Worm (Caenorhabditis elegans) whole organism, L4 larva: Measurements from ENCODE around the gene cdh-1.

Experiments used
- F10B5.3 ChIP-seq: sonication (generic microtip); optimal IDR thresholded peaks from 2 replicates; lab custom pipeline; 2016; ENCODE audit warnings: mild to moderate bottlenecking, missing genetic modification characterization, missing compliant biosample characterization
- F26F4.8 ChIP-seq: fragments of 200-800 bp; sonication (Bioruptor generic); conservative IDR thresholded peaks from 2 replicates; pipeline ENCODE4 v1.3.6; 2022; ENCODE audit warnings: missing genetic modification characterization, missing compliant biosample characterization
- F37D6.2 ChIP-seq: sonication (generic microtip); optimal IDR thresholded peaks from 2 replicates; lab custom pipeline; 2016; ENCODE audit warnings: mild to moderate bottlenecking, missing genetic modification characterization, missing compliant biosample characterization
- F44E2.7 ChIP-seq: fragments of 200-800 bp; sonication (Bioruptor generic); IDR thresholded peaks from 2 replicates; pipeline ENCODE4 v2.1.2; 2022; ENCODE audit warnings: missing genetic modification characterization, missing compliant biosample characterization
- R02D3.7 ChIP-seq: fragments of 150-350 bp; sonication (generic microtip); optimal IDR thresholded peaks from 3 replicates; lab custom pipeline; 2014; ENCODE audit warnings: missing biosample characterization, missing genetic modification characterization
- T20F7.1 ChIP-seq: fragments of 200-800 bp; sonication (Bioruptor generic); optimal IDR thresholded peaks from 2 replicates; lab custom pipeline; 2018; ENCODE audit warnings: mild to moderate bottlenecking, missing genetic modification characterization, missing compliant biosample characterization
- Y48G9A.11 ChIP-seq: fragments of 200-800 bp; sonication (Bioruptor generic); IDR thresholded peaks from 2 replicates; pipeline ENCODE4 v1.3.6; 2022; ENCODE audit warnings: missing genetic modification reagents, missing genetic modification characterization, missing compliant biosample characterization
- Y75B8A.6 ChIP-seq: fragments of 200-800 bp; sonication (Bioruptor generic); IDR thresholded peaks from 2 replicates; pipeline ENCODE4 v1.3.6; 2022; ENCODE audit warnings: missing genetic modification reagents, missing genetic modification characterization, missing compliant biosample characterization
- ZK337.2 ChIP-seq: fragments of 200-800 bp; sonication (Bioruptor generic); IDR thresholded peaks from 2 replicates; pipeline ENCODE4 v1.3.6; 2022; ENCODE audit warnings: missing genetic modification reagents, missing genetic modification characterization, missing compliant biosample characterization
- aly-2 ChIP-seq: sonication (generic microtip); optimal IDR thresholded peaks from 2 replicates; lab custom pipeline; 2018; ENCODE audit warnings: missing biosample characterization, missing genetic modification characterization
- ama-1 ChIP-seq: fragments of 150-350 bp; optimal IDR thresholded peaks from 2 replicates; lab custom pipeline; 2014; ENCODE audit warnings: inconsistent platforms, mixed read lengths
- arid-1 ChIP-seq: fragments of 200-800 bp; sonication (Bioruptor generic); conservative IDR thresholded peaks from 2 replicates; pipeline ENCODE4 v1.3.6; 2022; ENCODE audit warnings: missing genetic modification reagents, missing genetic modification characterization, missing compliant biosample characterization
- ceh-20 ChIP-seq: fragments of 200-800 bp; sonication (Bioruptor generic); IDR thresholded peaks from 2 replicates; pipeline ENCODE4 v1.3.6; 2022; ENCODE audit warnings: missing genetic modification reagents, missing genetic modification characterization, missing compliant biosample characterization
- ceh-32 ChIP-seq: sonication (generic microtip); optimal IDR thresholded peaks from 2 replicates; lab custom pipeline; 2016; ENCODE audit warnings: mild to moderate bottlenecking, missing genetic modification characterization, missing compliant biosample characterization; ENCODE audit not compliant: poor library complexity
- ceh-44 ChIP-seq: fragments of 200-800 bp; sonication (Bioruptor generic); IDR thresholded peaks from 2 replicates; pipeline ENCODE4 v1.3.6; 2022; ENCODE audit warnings: missing genetic modification reagents, missing genetic modification characterization, missing compliant biosample characterization
- cey-2 ChIP-seq: sonication (generic microtip); optimal IDR thresholded peaks from 3 replicates; lab custom pipeline; 2017; ENCODE audit warnings: missing genetic modification characterization, mild to moderate bottlenecking, missing compliant biosample characterization, antibody characterized with exemption, borderline replicate concordance; ENCODE audit not compliant: insufficient read depth
- ctbp-1 ChIP-seq: fragments of 200-800 bp; sonication (Bioruptor generic); IDR thresholded peaks from 2 replicates; pipeline ENCODE4 v1.3.6; 2022; ENCODE audit warnings: missing genetic modification reagents, missing genetic modification characterization, missing compliant biosample characterization
- daf-12 ChIP-seq: fragments of 150-350 bp; optimal IDR thresholded peaks from 2 replicates; lab custom pipeline; 2014; ENCODE audit warnings: missing biosample characterization, missing genetic modification reagents, missing genetic modification characterization
- dmd-6 ChIP-seq: fragments of 200-800 bp; sonication (Bioruptor generic); IDR thresholded peaks from 2 replicates; pipeline ENCODE4 v1.3.6; 2022; ENCODE audit warnings: missing genetic modification reagents, missing genetic modification characterization, missing compliant biosample characterization
- dmd-8 ChIP-seq: fragments of 200-800 bp; sonication (Bioruptor generic); IDR thresholded peaks from 2 replicates; pipeline ENCODE4 v1.3.6; 2022; ENCODE audit warnings: missing genetic modification characterization, missing compliant biosample characterization
- dmd-9 ChIP-seq: fragments of 200-800 bp; sonication (Bioruptor generic); IDR thresholded peaks from 2 replicates; pipeline ENCODE4 v1.3.6; 2022; ENCODE audit warnings: missing genetic modification reagents, missing genetic modification characterization, missing compliant biosample characterization
- dpl-1 ChIP-seq: fragments of 150-350 bp; optimal IDR thresholded peaks from 2 replicates; lab custom pipeline; 2014; ENCODE audit warnings: missing biosample characterization, missing genetic modification reagents, missing genetic modification characterization
- dve-1 ChIP-seq: sonication (generic microtip); optimal IDR thresholded peaks from 2 replicates; lab custom pipeline; 2017; ENCODE audit warnings: antibody characterized with exemption, mild to moderate bottlenecking, missing genetic modification characterization, missing compliant biosample characterization; ENCODE audit not compliant: insufficient read depth
- egl-27 ChIP-seq: sonication (generic microtip); optimal IDR thresholded peaks from 3 replicates; lab custom pipeline; 2017; ENCODE audit warnings: missing biosample characterization, missing genetic modification reagents, missing genetic modification characterization
- fkh-10 ChIP-seq: fragments of 150-350 bp; optimal IDR thresholded peaks from 2 replicates; lab custom pipeline; 2014; ENCODE audit warnings: missing biosample characterization, missing genetic modification reagents, missing genetic modification characterization
- fos-1 ChIP-seq: fragments of 150-350 bp; optimal IDR thresholded peaks from 2 replicates; lab custom pipeline; 2014; ENCODE audit warnings: missing biosample characterization, missing genetic modification characterization
- hlh-11 ChIP-seq: fragments of 200-800 bp; sonication (Bioruptor generic); optimal IDR thresholded peaks from 2 replicates; lab custom pipeline; 2018; ENCODE audit warnings: mild to moderate bottlenecking, missing genetic modification characterization, missing compliant biosample characterization
- hmg-1.1 ChIP-seq: fragments of 200-800 bp; sonication (Bioruptor generic); IDR thresholded peaks from 2 replicates; pipeline ENCODE4 v1.3.6; 2022; ENCODE audit warnings: missing genetic modification reagents, missing genetic modification characterization, missing compliant biosample characterization
- lim-7 ChIP-seq: fragments of 200-800 bp; sonication (Bioruptor generic); IDR thresholded peaks from 2 replicates; pipeline ENCODE4 v1.3.6; 2022; ENCODE audit warnings: missing genetic modification characterization, missing compliant biosample characterization
- lin-13 ChIP-seq: fragments of 150-350 bp; optimal IDR thresholded peaks from 2 replicates; lab custom pipeline; 2014; ENCODE audit warnings: missing biosample characterization, missing genetic modification reagents, missing genetic modification characterization
- lir-3 ChIP-seq: sonication (generic microtip); optimal IDR thresholded peaks from 2 replicates; lab custom pipeline; 2016; ENCODE audit warnings: mild to moderate bottlenecking, missing genetic modification characterization, missing compliant biosample characterization
- mdt-29 ChIP-seq: fragments of 200-800 bp; sonication (Bioruptor generic); IDR thresholded peaks from 2 replicates; pipeline ENCODE4 v1.3.6; 2022; ENCODE audit warnings: missing genetic modification reagents, missing genetic modification characterization, missing compliant biosample characterization
- mes-2 ChIP-seq: sonication (generic microtip); optimal IDR thresholded peaks from 2 replicates; lab custom pipeline; 2016; ENCODE audit warnings: missing genotype, mild to moderate bottlenecking, missing genetic modification characterization, missing compliant biosample characterization; ENCODE audit not compliant: poor library complexity, severe bottlenecking
- mxl-2 ChIP-seq: fragments of 200-800 bp; sonication (Bioruptor generic); conservative IDR thresholded peaks from 2 replicates; pipeline ENCODE4 v1.3.6; 2022; ENCODE audit warnings: missing genetic modification reagents, missing genetic modification characterization, missing compliant biosample characterization
- nhr-10 ChIP-seq: fragments of 150-350 bp; optimal IDR thresholded peaks from 2 replicates; lab custom pipeline; 2014; ENCODE audit warnings: missing biosample characterization, missing genetic modification characterization
- nhr-48 ChIP-seq: sonication (generic microtip); optimal IDR thresholded peaks from 2 replicates; lab custom pipeline; 2016; ENCODE audit warnings: mild to moderate bottlenecking, missing genetic modification characterization, missing compliant biosample characterization
- nhr-76 ChIP-seq: fragments of 150-350 bp; optimal IDR thresholded peaks from 2 replicates; lab custom pipeline; 2014; ENCODE audit warnings: missing biosample characterization, missing genetic modification characterization
- nhr-77 ChIP-seq: fragments of 150-350 bp; optimal IDR thresholded peaks from 2 replicates; lab custom pipeline; 2014; ENCODE audit warnings: missing biosample characterization, missing genetic modification characterization
- php-3 ChIP-seq: fragments of 200-800 bp; sonication (Bioruptor generic); IDR thresholded peaks from 2 replicates; pipeline ENCODE4 v1.3.6; 2022; ENCODE audit warnings: missing genetic modification reagents, missing genetic modification characterization, missing compliant biosample characterization
- pqm-1 ChIP-seq: sonication (generic microtip); optimal IDR thresholded peaks from 2 replicates; lab custom pipeline; 2017; ENCODE audit warnings: missing biosample characterization, missing genetic modification characterization
- saeg-2 ChIP-seq: fragments of 200-800 bp; sonication (Bioruptor generic); IDR thresholded peaks from 2 replicates; pipeline ENCODE4 v1.3.6; 2022; ENCODE audit warnings: missing genetic modification reagents, missing genetic modification characterization, missing compliant biosample characterization
- sdz-12 ChIP-seq: fragments of 200-800 bp; sonication (Bioruptor generic); optimal IDR thresholded peaks from 2 replicates; lab custom pipeline; 2018; ENCODE audit warnings: mild to moderate bottlenecking, missing genetic modification characterization, missing compliant biosample characterization
- snpc-1.2 ChIP-seq: fragments of 200-800 bp; sonication (Bioruptor generic); IDR thresholded peaks from 2 replicates; pipeline ENCODE4 v1.3.6; 2022; ENCODE audit warnings: missing genetic modification reagents, missing genetic modification characterization, missing compliant biosample characterization
- snpc-4 ChIP-seq: fragments of 150-350 bp; optimal IDR thresholded peaks from 2 replicates; lab custom pipeline; 2014; ENCODE audit warnings: missing biosample characterization, missing genetic modification characterization
- spr-3 ChIP-seq: fragments of 200-800 bp; sonication (Bioruptor generic); optimal IDR thresholded peaks from 2 replicates; lab custom pipeline; 2018; ENCODE audit warnings: mild to moderate bottlenecking, missing genetic modification characterization, missing compliant biosample characterization
- tag-97 ChIP-seq: fragments of 200-800 bp; sonication (Bioruptor generic); IDR thresholded peaks from 2 replicates; pipeline ENCODE4 v1.3.6; 2022; ENCODE audit warnings: missing genetic modification characterization, missing compliant biosample characterization
- unc-130 ChIP-seq: sonication (generic microtip); optimal IDR thresholded peaks from 2 replicates; lab custom pipeline; 2016; ENCODE audit warnings: missing genetic modification reagents, missing genetic modification characterization, missing compliant biosample characterization
- unc-39 ChIP-seq: sonication (generic microtip); optimal IDR thresholded peaks from 2 replicates; lab custom pipeline; 2017; ENCODE audit warnings: missing biosample characterization, missing genetic modification characterization
- unc-62 ChIP-seq, 3 experiments: fragments of 150-350 bp in 1 of 3; sonication (generic microtip); optimal IDR thresholded peaks in 2 of 3; peaks in 1 of 3; 1 replicate in 1 of 3; 2 replicates in 2 of 3; lab custom pipeline; 2014 to 2017; ENCODE audit warnings: missing biosample characterization in 3 of 3, missing genetic modification characterization in 3 of 3, missing genetic modification reagents in 3 of 3, missing genotype in 1 of 3
- vab-7 ChIP-seq: fragments of 200-800 bp; sonication (Bioruptor generic); IDR thresholded peaks from 2 replicates; pipeline ENCODE4 v1.3.6; 2022; ENCODE audit warnings: missing genetic modification reagents, missing genetic modification characterization, missing compliant biosample characterization
- zfp-3 ChIP-seq: fragments of 200-800 bp; sonication (Bioruptor generic); conservative IDR thresholded peaks from 2 replicates; pipeline ENCODE4 v1.3.6; 2022; ENCODE audit warnings: missing genetic modification reagents, missing genetic modification characterization, missing compliant biosample characterization

cdh-1 gene

ce11 chrIII:2871817-2872216 is 38.9 kb upstream of the cdh-1 start (continued):
- TF ChIP-seq ceh-20 (GFP tag; lab: Robert Waterston, UW) (peak; percentile 9; the same call in 1 of the 2 replicates), php-3 (peak; percentile 55; the same call in 1 of the 2 replicates), cey-2 (tag; lab: Kevin White, UChicago) (peak; percentile 76), zfp-3 (GFP tag; lab: Robert Waterston, UW) (no peak), pqm-1 (tag; lab: Kevin White, UChicago) (peak; percentile 15), nhr-48 (tag; lab: Kevin White, UChicago) (peak; percentile 77), unc-130 (no peak), dpl-1 (GFP tag; lab: Kevin White, UChicago) (peak; percentile 13), aly-2 (tag; lab: Kevin White, UChicago) (no peak), Y48G9A.11 (GFP tag; lab: Robert Waterston, UW) (no peak), nhr-76 (tag; lab: Kevin White, UChicago) (no peak), dve-1 (tag; lab: Kevin White, UChicago) (peak; percentile 75), nhr-10 (tag; lab: Kevin White, UChicago) (peak; percentile 26), dmd-9 (no peak), tag-97 (no peak), F10B5.3 (no peak), hmg-1.1 (GFP tag; lab: Robert Waterston, UW) (peak; percentile 39; the same call in 1 of the 2 replicates), F26F4.8 (GFP tag; lab: Robert Waterston, UW) (no peak), mxl-2 (GFP tag; lab: Robert Waterston, UW) (no peak), dmd-6 (GFP tag; lab: Robert Waterston, UW) (peak; percentile 80), ZK337.2 (GFP tag; lab: Robert Waterston, UW) (no peak), sdz-12 (GFP tag; lab: Kevin White, UChicago) (no peak), arid-1 (GFP tag; lab: Robert Waterston, UW) (no peak), nhr-77 (tag; lab: Kevin White, UChicago) (peak; percentile 71), unc-62 (GFP tag; optimal IDR thresholded peaks at IDR 0.05 in 1 of 2; lab: Kevin White, UChicago) (no peak), unc-62 (tag; optimal IDR thresholded peaks at IDR 0.05; lab: Kevin White, UChicago) (no peak), F44E2.7 (no peak), snpc-4 (no peak), Y75B8A.6 (GFP tag; lab: Robert Waterston, UW) (no peak), hlh-11 (tag; lab: Kevin White, UChicago) (peak; percentile 96), mdt-29 (GFP tag; lab: Robert Waterston, UW) (no peak), unc-39 (tag; lab: Kevin White, UChicago) (no peak), fkh-10 (no peak), vab-7 (GFP tag; lab: Robert Waterston, UW) (no peak), lir-3 (tag; lab: Kevin White, UChicago) (no peak), F37D6.2 (tag; lab: Kevin White, UChicago) (no peak), daf-12 (tag; lab: Kevin White, UChicago) (no peak), ceh-44 (no peak), lin-13 (GFP tag; lab: Kevin White, UChicago) (peak; percentile 14), R02D3.7 (tag; lab: Kevin White, UChicago) (no peak), T20F7.1 (GFP tag; lab: Kevin White, UChicago) (no peak), mes-2 (peak; percentile 62), dmd-8 (no peak), spr-3 (GFP tag; lab: Kevin White, UChicago) (no peak), lim-7 (GFP tag; lab: Robert Waterston, UW) (no peak), ctbp-1 (GFP tag; lab: Robert Waterston, UW) (no peak), fos-1 (tag; lab: Kevin White, UChicago) (no peak), egl-27 (no peak), saeg-2 (no peak), ama-1 (lab: Kevin White, UChicago) (no peak), ceh-32 (tag; lab: Kevin White, UChicago) (no peak), snpc-1.2 (GFP tag; lab: Robert Waterston, UW) (no peak)
